Fruit fly (Drosophila melanogaster): ENCODE results near the gene CG4461.

Gene CG4461

dm6 chr3L:9338510-9338909 is 36.7 kb upstream of the CG4461 start, which contains the start of gene PGRP-LC:
Gene PGRP-LC, plus strand, starts transcription at chr3L:9338810.
- TF ChIP-seq Hnf4 (GFP tag; optimal IDR thresholded peaks at IDR 0.05) (no peak), CG32264 (GFP tag; optimal IDR thresholded peaks at IDR 0.05) (no peak), brk (GFP tag; optimal IDR thresholded peaks at IDR 0.05) (no peak), dsf (GFP tag; optimal IDR thresholded peaks at IDR 0.05; ENCODE audit: borderline replicate concordance) (no peak), Abd-B (GFP tag; optimal IDR thresholded peaks at IDR 0.05) (no peak), Dfd (GFP tag; optimal IDR thresholded peaks at IDR 0.05) (no peak), h (GFP tag; optimal IDR thresholded peaks at IDR 0.05) (no peak), HLH106 (tag; optimal IDR thresholded peaks at IDR 0.05) (no peak), CrebA (GFP tag; optimal IDR thresholded peaks at IDR 0.05; ENCODE audit: borderline replicate concordance) (no peak), psq (GFP tag; optimal IDR thresholded peaks at IDR 0.05) (no peak), tai (GFP tag; optimal IDR thresholded peaks at IDR 0.05) (no peak), Dif (GFP tag; optimal IDR thresholded peaks at IDR 0.05; ENCODE audit: partially characterized antibody) (no peak), Vsx2 (GFP tag; optimal IDR thresholded peaks at IDR 0.05; ENCODE audit: partially characterized antibody) (no peak), GATAd (GFP tag; optimal IDR thresholded peaks at IDR 0.05) (no peak), dl (GFP tag; optimal IDR thresholded peaks at IDR 0.05; ENCODE audit: insufficient read depth in 1 of 2, partially characterized antibody in 2 of 2) (no peak), CG9705 (GFP tag; optimal IDR thresholded peaks at IDR 0.05) (no peak), jim (GFP tag; optimal IDR thresholded peaks at IDR 0.05) (no peak), OdsH (GFP tag; optimal IDR thresholded peaks at IDR 0.05) (no peak)

dm6 chr3L:9339021-9339420 is 36.2 kb upstream of the CG4461 start:
- no peak for TF ChIP-seq brk (GFP tag; optimal IDR thresholded peaks at IDR 0.05)
- no peak for TF ChIP-seq ey (GFP tag; optimal IDR thresholded peaks at IDR 0.05)
- TF ChIP-seq GATAd (GFP tag; optimal IDR thresholded peaks at IDR 0.05), result no peak
- no peak for TF ChIP-seq Vsx2 (GFP tag; optimal IDR thresholded peaks at IDR 0.05; ENCODE audit: partially characterized antibody)
- no peak for TF ChIP-seq Sp1 (GFP tag; optimal IDR thresholded peaks at IDR 0.05)
- TF ChIP-seq Jra (GFP tag; optimal IDR thresholded peaks at IDR 0.05), result no peak
- TF ChIP-seq CrebA (GFP tag; optimal IDR thresholded peaks at IDR 0.05; ENCODE audit: borderline replicate concordance), result no peak
- TF ChIP-seq Mio (GFP tag; optimal IDR thresholded peaks at IDR 0.05), result no peak
- TF ChIP-seq Dfd (GFP tag; optimal IDR thresholded peaks at IDR 0.05), result no peak
- no peak for TF ChIP-seq h (GFP tag; optimal IDR thresholded peaks at IDR 0.05)
- no peak for TF ChIP-seq HLH106 (tag; optimal IDR thresholded peaks at IDR 0.05)
- no peak for TF ChIP-seq Dif (GFP tag; optimal IDR thresholded peaks at IDR 0.05; ENCODE audit: partially characterized antibody)
- no peak for TF ChIP-seq Abd-B (GFP tag; optimal IDR thresholded peaks at IDR 0.05)
- no peak for TF ChIP-seq sage (GFP tag; optimal IDR thresholded peaks at IDR 0.05)
- TF ChIP-seq fru (GFP tag; optimal IDR thresholded peaks at IDR 0.05), result no peak
- TF ChIP-seq dl (GFP tag; optimal IDR thresholded peaks at IDR 0.05; ENCODE audit: insufficient read depth in 1 of 2, partially characterized antibody in 2 of 2), result no peak

dm6 chr3L:9340232-9340631 is 35.0 kb upstream of the CG4461 start:
- TF ChIP-seq rgr (GFP tag; optimal IDR thresholded peaks at IDR 0.05) (no peak), Rel (GFP tag; optimal IDR thresholded peaks at IDR 0.05) (no peak), Rel (tag; optimal IDR thresholded peaks at IDR 0.05) (peak; percentile 33), dl (GFP tag; optimal IDR thresholded peaks at IDR 0.05; ENCODE audit: insufficient read depth in 1 of 2, partially characterized antibody in 2 of 2) (peak in 1 of 2 experiments; percentile 8), Hnf4 (GFP tag; optimal IDR thresholded peaks at IDR 0.05) (no peak), h (GFP tag; optimal IDR thresholded peaks at IDR 0.05) (peak; percentile 3), dsf (GFP tag; optimal IDR thresholded peaks at IDR 0.05; ENCODE audit: borderline replicate concordance) (no peak), Dif (GFP tag; optimal IDR thresholded peaks at IDR 0.05; ENCODE audit: partially characterized antibody) (peak; percentile 27), CrebA (GFP tag; optimal IDR thresholded peaks at IDR 0.05; ENCODE audit: borderline replicate concordance) (no peak), sage (GFP tag; optimal IDR thresholded peaks at IDR 0.05) (no peak), sv (GFP tag; optimal IDR thresholded peaks at IDR 0.05) (no peak), Vsx2 (GFP tag; optimal IDR thresholded peaks at IDR 0.05; ENCODE audit: partially characterized antibody) (peak; percentile 40), psq (GFP tag; optimal IDR thresholded peaks at IDR 0.05) (no peak), N (GFP tag; optimal IDR thresholded peaks at IDR 0.05) (no peak), brk (GFP tag; optimal IDR thresholded peaks at IDR 0.05) (no peak), Hr78 (GFP tag; optimal IDR thresholded peaks at IDR 0.05) (no peak)

dm6 chr3L:9340839-9341238 is 34.4 kb upstream of the CG4461 start:
- TF ChIP-seq Rel (GFP tag; optimal IDR thresholded peaks at IDR 0.05), result no peak
- TF ChIP-seq Rel (tag; optimal IDR thresholded peaks at IDR 0.05), result peak; percentile 51
- TF ChIP-seq N (GFP tag; optimal IDR thresholded peaks at IDR 0.05), result peak; percentile 15
- TF ChIP-seq HLH106 (tag; optimal IDR thresholded peaks at IDR 0.05), result no peak

- TF ChIP-seq Rel (GFP tag; optimal IDR thresholded peaks at IDR 0.05) (no peak), Rel (tag; optimal IDR thresholded peaks at IDR 0.05) (peak; percentile 96), Abd-B (GFP tag; optimal IDR thresholded peaks at IDR 0.05) (no peak), ey (GFP tag; optimal IDR thresholded peaks at IDR 0.05) (no peak), Jra (GFP tag; optimal IDR thresholded peaks at IDR 0.05) (no peak), Hnf4 (GFP tag; optimal IDR thresholded peaks at IDR 0.05) (no peak)
Measured at dm6 chr3L:9343963-9344362, 31.3 kb upstream of the CG4461 start.

All from whole organism, wandering third instar larva.